Fruit fly (Drosophila melanogaster) whole organism, embryonic: ENCODE measurements around the gene Prx1.

Experiments
- CG8478 ChIP-seq: fragments of >200 bp; optimal IDR thresholded peaks from 2 replicates; lab custom pipeline; 2018
- ftz-f1 ChIP-seq: fragments of 200-800 bp; sonication (Bioruptor generic); optimal IDR thresholded peaks from 2 replicates; lab custom pipeline; 2016; ENCODE audit warnings: missing biosample characterization, missing genetic modification characterization

DNA sequence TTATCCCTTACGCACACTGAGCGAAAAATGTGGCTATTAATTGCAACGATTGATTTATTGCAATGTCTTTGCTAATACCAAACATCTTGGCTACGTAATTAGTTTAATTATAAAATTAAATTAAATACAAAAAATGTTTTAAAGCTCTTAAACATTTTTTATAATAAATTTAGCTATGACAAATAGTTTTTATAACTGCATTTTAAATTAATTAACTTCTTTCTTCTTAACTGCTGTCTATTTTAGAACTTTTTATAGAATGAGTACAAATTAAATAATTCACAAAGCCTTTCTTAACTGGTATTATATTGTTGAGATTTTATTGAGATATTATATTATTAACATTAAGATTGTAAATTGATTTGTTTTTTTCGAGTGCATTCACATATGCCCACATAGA lies 32.8 kb upstream of the Prx1 start:
- TF ChIP-seq ftz-f1, result no peak
- TF ChIP-seq CG8478, result no peak
